Worm (Caenorhabditis elegans) whole organism, young adult: ENCODE results near the gene C13G3.12.

Source experiments
- F39B2.1 ChIP-seq: fragments of 200-800 bp; sonication (Bioruptor generic); IDR thresholded peaks from 2 replicates; pipeline ENCODE4 v1.3.6; 2022; ENCODE audit warnings: missing genetic modification reagents, missing genetic modification characterization, missing compliant biosample characterization
- F52B5.7 ChIP-seq: sonication (generic microtip); optimal IDR thresholded peaks from 2 replicates; lab custom pipeline; 2016; ENCODE audit warnings: mild to moderate bottlenecking, missing genetic modification characterization, missing compliant biosample characterization
- T07F8.4 ChIP-seq: sonication (generic microtip); optimal IDR thresholded peaks from 2 replicates; lab custom pipeline; 2016; ENCODE audit warnings: mild to moderate bottlenecking, missing genetic modification characterization, moderate library complexity, missing compliant biosample characterization
- ama-1 ChIP-seq, 3 experiments: fragments of 150-350 bp in 1 of 3; sonication (generic microtip) in 2 of 3; optimal IDR thresholded peaks; 2 replicates each; lab custom pipeline; 2014 to 2018; ENCODE audit warnings: missing biosample characterization in 2 of 3, missing genetic modification characterization in 2 of 3, missing genetic modification reagents in 2 of 3
- ceh-27 ChIP-seq: fragments of 200-800 bp; sonication (Bioruptor generic); optimal IDR thresholded peaks from 2 replicates; lab custom pipeline; 2018; ENCODE audit warnings: mild to moderate bottlenecking, missing genetic modification characterization, moderate library complexity, missing compliant biosample characterization
- ceh-79 ChIP-seq: sonication (generic microtip); optimal IDR thresholded peaks from 2 replicates; lab custom pipeline; 2017; ENCODE audit warnings: mild to moderate bottlenecking, missing genetic modification characterization, missing compliant biosample characterization
- lir-1 ChIP-seq: fragments of 200-800 bp; sonication (Bioruptor generic); conservative IDR thresholded peaks from 2 replicates; pipeline ENCODE4 v1.3.6; 2022; ENCODE audit warnings: missing genetic modification reagents, missing genetic modification characterization, missing compliant biosample characterization
- lsl-1 ChIP-seq: fragments of 200-800 bp; sonication (Bioruptor generic); optimal IDR thresholded peaks from 2 replicates; lab custom pipeline; 2018; ENCODE audit warnings: mild to moderate bottlenecking, missing genetic modification characterization, moderate library complexity, missing compliant biosample characterization
- mes-4 ChIP-seq: sonication (generic microtip); optimal IDR thresholded peaks from 2 replicates; lab custom pipeline; 2016; ENCODE audit warnings: missing genotype, missing genetic modification characterization, missing compliant biosample characterization
- nhr-27 ChIP-seq: fragments of 200-800 bp; sonication (Bioruptor generic); optimal IDR thresholded peaks from 2 replicates; lab custom pipeline; 2018; ENCODE audit warnings: mild to moderate bottlenecking, missing genetic modification characterization, moderate library complexity, missing compliant biosample characterization
- unc-130 ChIP-seq: sonication (generic microtip); optimal IDR thresholded peaks from 2 replicates; lab custom pipeline; 2016; ENCODE audit warnings: missing genetic modification reagents, missing genetic modification characterization, missing compliant biosample characterization

ce11 chrV:11043767-11044166 lies 21.1 kb upstream of the C13G3.12 start, which contains the start of gene C45B11.6:
- TF ChIP-seq F39B2.1 (GFP tag; lab: Robert Waterston, UW) (no peak), unc-130 (GFP tag; lab: Kevin White, UChicago) (no peak), T07F8.4 (tag; lab: Kevin White, UChicago) (no peak), F52B5.7 (no peak), nhr-27 (no peak), ceh-79 (tag; lab: Kevin White, UChicago) (no peak), lsl-1 (GFP tag; lab: Kevin White, UChicago) (no peak), ama-1 (optimal IDR thresholded peaks at IDR 0.05; lab: Kevin White, UChicago) (no peak), ama-1 (GFP tag; optimal IDR thresholded peaks at IDR 0.05; lab: Kevin White, UChicago) (no peak), ceh-27 (no peak), lir-1 (no peak), mes-4 (no peak)
